Fruit fly (Drosophila melanogaster): ENCODE measurements around the gene CG9121.

Gene CG9121

DNA sequence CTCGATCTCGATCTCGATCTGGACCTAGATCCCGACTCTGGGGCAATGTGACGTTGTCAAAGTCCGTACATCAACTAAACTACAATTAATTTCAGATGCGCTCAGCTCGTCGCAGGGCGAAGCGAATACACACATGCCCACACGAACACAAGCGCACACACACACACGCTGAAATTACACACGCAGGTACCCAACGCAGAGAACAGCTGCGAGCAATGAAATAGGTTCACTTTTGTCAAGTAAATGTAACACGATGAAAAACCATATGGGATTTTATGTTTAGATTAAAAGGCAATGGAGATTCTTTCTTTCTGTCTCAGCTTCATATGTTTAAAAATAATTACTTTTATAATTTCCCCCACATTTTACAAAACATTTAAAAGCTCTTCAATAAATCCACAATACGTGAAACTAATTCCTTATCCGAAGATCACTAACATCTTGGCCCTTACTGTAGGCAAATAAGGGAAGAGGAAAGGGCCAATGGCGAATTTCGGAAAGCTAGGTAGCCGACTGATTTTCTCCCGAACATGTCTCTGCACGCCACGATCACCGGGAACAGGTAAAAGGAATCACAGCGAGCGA is 50.5 kb downstream of the CG9121 start (continued):
- TF ChIP-seq CG4707 (GFP tag; optimal IDR thresholded peaks at IDR 0.05) (peak; percentile 69), caup (GFP tag; optimal IDR thresholded peaks at IDR 0.05; ENCODE audit: severe bottlenecking) (peak; percentile 81), Deaf1 (tag; optimal IDR thresholded peaks at IDR 0.05) (peak; percentile 85), Gsc (GFP tag; IDR thresholded peaks at IDR 0.05) (peak; percentile 50), CG18599 (GFP tag; optimal IDR thresholded peaks at IDR 0.05) (peak; percentile 85), D19B (GFP tag; optimal IDR thresholded peaks at IDR 0.05) (peak; percentile 55), CG2202 (tag; optimal IDR thresholded peaks at IDR 0.05) (peak; percentile 85), Dfd (GFP tag; optimal IDR thresholded peaks at IDR 0.05) (no peak), Hr51 (GFP tag; optimal IDR thresholded peaks at IDR 0.05) (peak; percentile 23 to 87), da (GFP tag; optimal IDR thresholded peaks at IDR 0.05) (no peak), NC2α (GFP tag; optimal IDR thresholded peaks at IDR 0.05) (no peak), Bgb (GFP tag; IDR thresholded peaks at IDR 0.05; ENCODE audit: partially characterized antibody) (no peak), gfzf (GFP tag; optimal IDR thresholded peaks at IDR 0.05) (no peak), gsb (GFP tag; IDR thresholded peaks at IDR 0.05) (peak; percentile 52; the same call in 1 of the 2 replicates), CG34376 (GFP tag; optimal IDR thresholded peaks at IDR 0.05) (peak; percentile 75), CG11696 (GFP tag; IDR thresholded peaks at IDR 0.05) (peak; percentile 99), CG32767 (GFP tag; IDR thresholded peaks at IDR 0.05) (peak; percentile 82), pan (optimal IDR thresholded peaks at IDR 0.05) (no peak), pan (GFP tag; optimal IDR thresholded peaks at IDR 0.05 in 1 of 2, IDR thresholded peaks at IDR 0.05 in 1 of 2) (peak in 1 of 2 experiments; percentile 82), CG4360 (GFP tag; IDR thresholded peaks at IDR 0.05) (0 out of 2 replicates have a peak, but pooled peaks have one; percentile 32), Myb (GFP tag; optimal IDR thresholded peaks at IDR 0.05) (peak; percentile 54), gsb-n (tag; optimal IDR thresholded peaks at IDR 0.05) (peak; percentile 73), h (optimal IDR thresholded peaks at IDR 0.05) (no peak), CG14050 (GFP tag; IDR thresholded peaks at IDR 0.05) (peak; percentile 56), ci (GFP tag; IDR thresholded peaks at IDR 0.05) (peak; percentile 84), sisA (GFP tag; IDR thresholded peaks at IDR 0.05) (peak; percentile 82), CG8944 (GFP tag; optimal IDR thresholded peaks at IDR 0.05) (peak; percentile 44), HmgD (GFP tag; optimal IDR thresholded peaks at IDR 0.05) (peak; percentile 69), seq (GFP tag; IDR thresholded peaks at IDR 0.05) (peak; percentile 78), CG12104 (GFP tag; optimal IDR thresholded peaks at IDR 0.05) (peak; percentile 73), corto (GFP tag; optimal IDR thresholded peaks at IDR 0.05) (peak; percentile 69), wdn (GFP tag; IDR thresholded peaks at IDR 0.05) (peak; percentile 58), mirr (GFP tag; optimal IDR thresholded peaks at IDR 0.05) (peak; percentile 31), CG7928 (GFP tag; optimal IDR thresholded peaks at IDR 0.05) (peak; percentile 53), CG34224 (GFP tag; IDR thresholded peaks at IDR 0.05; ENCODE audit: partially characterized antibody) (no peak), CG10209 (GFP tag; optimal IDR thresholded peaks at IDR 0.05) (peak; percentile 83), crp (GFP tag; optimal IDR thresholded peaks at IDR 0.05) (peak in 1 of 2 experiments; percentile 21), Dip2 (GFP tag; IDR thresholded peaks at IDR 0.05) (no peak), Dll (GFP tag; IDR thresholded peaks at IDR 0.05; ENCODE audit: partially characterized antibody) (no peak), Kr (GFP tag; optimal IDR thresholded peaks at IDR 0.05) (peak; percentile 40), CG1603 (tag; optimal IDR thresholded peaks at IDR 0.05) (peak; percentile 42), pita (GFP tag; optimal IDR thresholded peaks at IDR 0.05) (no peak), CG17361 (GFP tag; IDR thresholded peaks at IDR 0.05) (peak; percentile 84), CG11247 (GFP tag; IDR thresholded peaks at IDR 0.05) (peak; percentile 59), Sin3A (optimal IDR thresholded peaks at IDR 0.05) (no peak), sr (GFP tag; IDR thresholded peaks at IDR 0.05) (peak; percentile 41; the same call in 2 of the 3 replicates), Hr3 (GFP tag; optimal IDR thresholded peaks at IDR 0.05) (peak; percentile 68), dmrt99B (tag; optimal IDR thresholded peaks at IDR 0.05) (peak; percentile 86), CG12071 (GFP tag; optimal IDR thresholded peaks at IDR 0.05) (peak; percentile 59), Eip74EF (GFP tag; optimal IDR thresholded peaks at IDR 0.05) (peak in 1 of 2 experiments; percentile 75)

Data from whole organism, embryonic.